Worm (Caenorhabditis elegans) whole organism, young adult: Measurements from ENCODE around the gene ZK1307.3.

Source experiments
- B0019.2 ChIP-seq: fragments of 200-800 bp; sonication (Bioruptor generic); conservative IDR thresholded peaks from 2 replicates; pipeline ENCODE4 v1.3.6; 2022; ENCODE audit warnings: missing genetic modification reagents, missing genetic modification characterization, missing compliant biosample characterization
- B0035.1 ChIP-seq: sonication (generic microtip); optimal IDR thresholded peaks from 2 replicates; lab custom pipeline; 2016; ENCODE audit warnings: missing genetic modification characterization, mild to moderate bottlenecking, missing compliant biosample characterization, missing genotype, missing genetic modification reagents
- B0336.3 ChIP-seq: fragments of 200-800 bp; sonication (Bioruptor generic); IDR thresholded peaks from 2 replicates; pipeline ENCODE4 v1.3.6; 2022; ENCODE audit warnings: missing genetic modification characterization, missing compliant biosample characterization
- F10E7.11 ChIP-seq: sonication (generic microtip); optimal IDR thresholded peaks from 2 replicates; lab custom pipeline; 2017; ENCODE audit warnings: mild to moderate bottlenecking, missing genetic modification characterization, moderate library complexity, missing compliant biosample characterization
- F37B4.10 ChIP-seq: fragments of 200-800 bp; sonication (Bioruptor generic); IDR thresholded peaks from 2 replicates; pipeline ENCODE4 v1.3.6; 2022; ENCODE audit warnings: missing genetic modification characterization, missing compliant biosample characterization
- F52B5.7 ChIP-seq: sonication (generic microtip); optimal IDR thresholded peaks from 2 replicates; lab custom pipeline; 2016; ENCODE audit warnings: mild to moderate bottlenecking, missing genetic modification characterization, missing compliant biosample characterization
- F55B11.4 ChIP-seq: sonication (generic microtip); optimal IDR thresholded peaks from 2 replicates; lab custom pipeline; 2016; ENCODE audit warnings: missing compliant biosample characterization, missing genetic modification characterization, borderline replicate concordance; ENCODE audit not compliant: insufficient read depth
- F57C9.4 ChIP-seq: sonication (generic microtip); optimal IDR thresholded peaks from 2 replicates; lab custom pipeline; 2017; ENCODE audit warnings: mild to moderate bottlenecking, missing genetic modification characterization, missing compliant biosample characterization
- T07F8.4 ChIP-seq: sonication (generic microtip); optimal IDR thresholded peaks from 2 replicates; lab custom pipeline; 2016; ENCODE audit warnings: mild to moderate bottlenecking, missing genetic modification characterization, moderate library complexity, missing compliant biosample characterization
- Y53G8AR.9 ChIP-seq: fragments of 200-800 bp; sonication (Bioruptor generic); conservative IDR thresholded peaks from 2 replicates; pipeline ENCODE4 v1.3.6; 2022; ENCODE audit warnings: missing genetic modification reagents, missing genetic modification characterization, missing compliant biosample characterization
- Y95B8A.8 ChIP-seq: fragments of 200-800 bp; sonication (Bioruptor generic); IDR thresholded peaks from 2 replicates; pipeline ENCODE4 v1.3.6; 2022; ENCODE audit warnings: missing genetic modification reagents, missing genetic modification characterization, missing compliant biosample characterization
- ZK185.1 ChIP-seq: sonication (generic microtip); optimal IDR thresholded peaks from 2 replicates; lab custom pipeline; 2016; ENCODE audit warnings: mild to moderate bottlenecking, missing genetic modification characterization, missing compliant biosample characterization; ENCODE audit not compliant: poor library complexity, severe bottlenecking
- akir-1 ChIP-seq: fragments of 200-800 bp; sonication (Bioruptor generic); optimal IDR thresholded peaks from 2 replicates; lab custom pipeline; 2018; ENCODE audit warnings: mild to moderate bottlenecking, missing genetic modification characterization, moderate library complexity, missing compliant biosample characterization
- ama-1 ChIP-seq, 3 experiments: fragments of 150-350 bp in 1 of 3; sonication (generic microtip) in 2 of 3; optimal IDR thresholded peaks; 2 replicates each; lab custom pipeline; 2014 to 2018; ENCODE audit warnings: missing biosample characterization in 2 of 3, missing genetic modification characterization in 2 of 3, missing genetic modification reagents in 2 of 3
- ccch-3 ChIP-seq: fragments of 200-800 bp; sonication (Bioruptor generic); optimal IDR thresholded peaks from 2 replicates; lab custom pipeline; 2018; ENCODE audit warnings: mild to moderate bottlenecking, missing genetic modification characterization, missing compliant biosample characterization
- cebp-1 ChIP-seq, 2 experiments: fragments of 200-800 bp in 1 of 2; sonication (Bioruptor generic) in 1 of 2; sonication (generic microtip) in 1 of 2; IDR thresholded peaks in 1 of 2; optimal IDR thresholded peaks in 1 of 2; 2 replicates each; pipeline versions ENCODE4 v1.3.6 to Lab custom; 2017 to 2022; ENCODE audit warnings: missing compliant biosample characterization in 2 of 2, missing genetic modification characterization in 2 of 2, mild to moderate bottlenecking in 1 of 2, missing genetic modification reagents in 1 of 2, moderate library complexity in 1 of 2
- ceh-100 ChIP-seq: fragments of 200-800 bp; sonication (Bioruptor generic); IDR thresholded peaks from 2 replicates; pipeline ENCODE4 v1.3.6; 2022; ENCODE audit warnings: missing genetic modification reagents, missing genetic modification characterization, missing compliant biosample characterization
- ceh-40 ChIP-seq: fragments of 200-800 bp; sonication (Bioruptor generic); IDR thresholded peaks from 2 replicates; pipeline ENCODE4 v1.3.6; 2022; ENCODE audit warnings: missing genetic modification characterization, missing compliant biosample characterization
- chd-7 ChIP-seq: sonication (generic microtip); optimal IDR thresholded peaks from 2 replicates; lab custom pipeline; 2016; ENCODE audit warnings: mild to moderate bottlenecking, missing genetic modification characterization, moderate library complexity, missing compliant biosample characterization
- die-1 ChIP-seq: sonication (generic microtip); optimal IDR thresholded peaks from 2 replicates; lab custom pipeline; 2016; ENCODE audit warnings: missing genotype, mild to moderate bottlenecking, missing genetic modification characterization, missing compliant biosample characterization
- efl-1 ChIP-seq: fragments of 150-350 bp; optimal IDR thresholded peaks from 2 replicates; lab custom pipeline; 2014; ENCODE audit warnings: missing biosample characterization, missing genetic modification reagents, missing genetic modification characterization
- egrh-3 ChIP-seq: fragments of 200-800 bp; sonication (Bioruptor generic); IDR thresholded peaks from 2 replicates; pipeline ENCODE4 v1.3.6; 2022; ENCODE audit warnings: missing genetic modification reagents, missing genetic modification characterization, missing compliant biosample characterization
- ekl-4 ChIP-seq: fragments of 200-800 bp; sonication (Bioruptor generic); IDR thresholded peaks from 2 replicates; pipeline ENCODE4 v1.3.6; 2022; ENCODE audit warnings: missing genetic modification reagents, missing genetic modification characterization, missing compliant biosample characterization
- him-1 ChIP-seq: sonication (generic microtip); optimal IDR thresholded peaks from 2 replicates; lab custom pipeline; 2016; ENCODE audit warnings: missing genotype, missing genetic modification reagents, missing genetic modification characterization, missing compliant biosample characterization
- hmg-20 ChIP-seq: fragments of 200-800 bp; sonication (Bioruptor generic); IDR thresholded peaks from 2 replicates; pipeline ENCODE4 v1.3.6; 2022; ENCODE audit warnings: missing genetic modification reagents, missing genetic modification characterization, missing compliant biosample characterization
- hsf-1 ChIP-seq: fragments of 200-800 bp; sonication (Bioruptor generic); IDR thresholded peaks from 2 replicates; pipeline ENCODE4 v1.3.6; 2022; ENCODE audit warnings: missing genetic modification reagents, missing genetic modification characterization, missing compliant biosample characterization
- let-526 ChIP-seq: fragments of 200-800 bp; sonication (Bioruptor generic); IDR thresholded peaks from 2 replicates; pipeline ENCODE4 v1.3.6; 2022; ENCODE audit warnings: missing genetic modification reagents, missing genetic modification characterization, missing compliant biosample characterization
- let-607 ChIP-seq, 2 experiments: fragments of 200-800 bp in 1 of 2; sonication (Bioruptor generic) in 1 of 2; sonication (generic microtip) in 1 of 2; optimal IDR thresholded peaks; 2 replicates each; lab custom pipeline; 2016 to 2018; ENCODE audit warnings: mild to moderate bottlenecking in 2 of 2, missing compliant biosample characterization in 2 of 2, missing genetic modification characterization in 2 of 2, moderate library complexity in 2 of 2, missing genotype in 1 of 2
- lin-26 ChIP-seq: fragments of 200-800 bp; sonication (Bioruptor generic); IDR thresholded peaks from 2 replicates; pipeline ENCODE4 v1.3.6; 2022; ENCODE audit warnings: missing genetic modification reagents, missing genetic modification characterization, missing compliant biosample characterization
- lir-1 ChIP-seq: fragments of 200-800 bp; sonication (Bioruptor generic); conservative IDR thresholded peaks from 2 replicates; pipeline ENCODE4 v1.3.6; 2022; ENCODE audit warnings: missing genetic modification reagents, missing genetic modification characterization, missing compliant biosample characterization
- madf-10 ChIP-seq: sonication (generic microtip); optimal IDR thresholded peaks from 2 replicates; lab custom pipeline; 2016; ENCODE audit warnings: mild to moderate bottlenecking, missing genetic modification characterization, missing compliant biosample characterization
- madf-3 ChIP-seq: fragments of 200-800 bp; sonication (Bioruptor generic); IDR thresholded peaks from 2 replicates; pipeline ENCODE4 v1.3.6; 2022; ENCODE audit warnings: missing genetic modification reagents, missing genetic modification characterization, missing compliant biosample characterization
- mes-4 ChIP-seq: sonication (generic microtip); optimal IDR thresholded peaks from 2 replicates; lab custom pipeline; 2016; ENCODE audit warnings: missing genotype, missing genetic modification characterization, missing compliant biosample characterization
- nfya-1 ChIP-seq: sonication (generic microtip); optimal IDR thresholded peaks from 2 replicates; lab custom pipeline; 2017; ENCODE audit warnings: antibody characterized with exemption, missing compliant biosample characterization, missing genetic modification characterization, borderline replicate concordance; ENCODE audit not compliant: insufficient read depth
- nfyb-1 ChIP-seq: fragments of 200-800 bp; sonication (Bioruptor generic); IDR thresholded peaks from 2 replicates; pipeline ENCODE4 v1.3.6; 2022; ENCODE audit warnings: missing genetic modification reagents, missing genetic modification characterization, missing compliant biosample characterization
- nhr-80 ChIP-seq: sonication (generic microtip); optimal IDR thresholded peaks from 2 replicates; lab custom pipeline; 2016; ENCODE audit warnings: missing genetic modification characterization, missing compliant biosample characterization
- pbrm-1 ChIP-seq: fragments of 200-800 bp; sonication (Bioruptor generic); IDR thresholded peaks from 2 replicates; pipeline ENCODE4 v1.3.6; 2022; ENCODE audit warnings: missing genetic modification reagents, missing genetic modification characterization, missing compliant biosample characterization
- pha-4 ChIP-seq: fragments of 150-350 bp; sonication (generic microtip); optimal IDR thresholded peaks from 2 replicates; lab custom pipeline; 2014; ENCODE audit warnings: missing biosample characterization, missing genetic modification reagents, missing genetic modification characterization
- rcor-1 ChIP-seq: fragments of 200-800 bp; sonication (Bioruptor generic); IDR thresholded peaks from 2 replicates; pipeline ENCODE4 v1.3.6; 2022; ENCODE audit warnings: missing genetic modification reagents, missing genetic modification characterization, missing compliant biosample characterization
- sea-2 ChIP-seq: fragments of 200-800 bp; sonication (Bioruptor generic); IDR thresholded peaks from 2 replicates; pipeline ENCODE4 v1.3.6; 2022; ENCODE audit warnings: missing genetic modification characterization, missing compliant biosample characterization
- snpc-1.3 ChIP-seq: sonication (generic microtip); optimal IDR thresholded peaks from 2 replicates; lab custom pipeline; 2017; ENCODE audit warnings: missing genetic modification characterization, mild to moderate bottlenecking, missing compliant biosample characterization, antibody characterized with exemption, moderate library complexity, missing genotype, missing genetic modification reagents; ENCODE audit not compliant: insufficient read depth
- zim-3 ChIP-seq: sonication (generic microtip); optimal IDR thresholded peaks from 2 replicates; lab custom pipeline; 2017; ENCODE audit warnings: mild to moderate bottlenecking, missing genetic modification characterization, moderate library complexity, missing compliant biosample characterization

Gene ZK1307.3

ce11 chrII:9618759-9619158 lies 34.1 kb downstream of the ZK1307.3 start:
- TF ChIP-seq Y95B8A.8 (GFP tag; lab: Robert Waterston, UW) (0 out of 2 replicates have a peak, but pooled peaks have one; percentile 5), F55B11.4 (tag; lab: Kevin White, UChicago) (no peak), T07F8.4 (tag; lab: Kevin White, UChicago) (no peak), ZK185.1 (peak; percentile 37), ccch-3 (no peak), madf-10 (tag; lab: Kevin White, UChicago) (no peak), snpc-1.3 (no peak), F10E7.11 (tag; lab: Kevin White, UChicago) (peak; percentile 6), zim-3 (tag; lab: Kevin White, UChicago) (peak; percentile 36), madf-3 (GFP tag; lab: Robert Waterston, UW) (no peak), let-526 (peak; percentile 16; the same call in 1 of the 2 replicates), cebp-1 (GFP tag; IDR thresholded peaks at IDR 0.05; lab: Robert Waterston, UW) (peak; percentile 75), cebp-1 (tag; optimal IDR thresholded peaks at IDR 0.05; lab: Kevin White, UChicago) (peak; percentile 75)
- TF ChIP-seq, all 124 proteins: peak for 6

DNA sequence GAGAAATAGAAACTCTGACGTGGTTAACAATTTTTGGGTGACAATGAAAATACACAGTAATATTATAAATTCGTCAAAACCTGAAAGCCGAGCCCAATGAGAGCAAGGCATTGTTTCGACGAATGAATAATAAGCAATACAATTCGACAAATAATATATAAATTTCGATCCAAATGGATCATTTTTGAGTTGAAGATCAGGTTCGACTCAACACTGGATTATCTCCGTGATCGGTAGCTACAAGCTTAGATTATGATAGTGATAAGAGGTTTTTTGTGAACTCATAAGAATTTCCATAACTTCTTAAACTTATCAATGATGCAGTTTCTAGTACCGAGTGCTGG lies 34.9 kb downstream of the ZK1307.3 start:
- TF ChIP-seq rcor-1 (peak; percentile 37; the same call in 1 of the 2 replicates), nhr-80 (tag; lab: Kevin White, UChicago) (peak; percentile 15), ZK185.1 (peak; percentile 37), ekl-4 (GFP tag; lab: Robert Waterston, UW) (no peak), egrh-3 (GFP tag; lab: Robert Waterston, UW) (no peak), hmg-20 (GFP tag; lab: Robert Waterston, UW) (no peak), cebp-1 (GFP tag; IDR thresholded peaks at IDR 0.05; lab: Robert Waterston, UW) (0 out of 2 replicates have a peak, but pooled peaks have one; percentile 21), cebp-1 (tag; optimal IDR thresholded peaks at IDR 0.05; lab: Kevin White, UChicago) (no peak), lin-26 (GFP tag; lab: Robert Waterston, UW) (0 out of 2 replicates have a peak, but pooled peaks have one; percentile 19), madf-10 (tag; lab: Kevin White, UChicago) (peak; percentile 21), pbrm-1 (GFP tag; lab: Robert Waterston, UW) (peak; percentile 10; the same call in 1 of the 2 replicates), lir-1 (no peak), ama-1 (optimal IDR thresholded peaks at IDR 0.05; lab: Kevin White, UChicago) (no peak), ama-1 (GFP tag; optimal IDR thresholded peaks at IDR 0.05; lab: Kevin White, UChicago) (peak in 1 of 2 experiments; percentile 17), F37B4.10 (0 out of 2 replicates have a peak, but pooled peaks have one; percentile 40), Y53G8AR.9 (GFP tag; lab: Robert Waterston, UW) (0 out of 2 replicates have a peak, but pooled peaks have one; percentile 5), ceh-100 (GFP tag; lab: Robert Waterston, UW) (no peak), let-607 (tag; optimal IDR thresholded peaks at IDR 0.05; lab: Kevin White, UChicago) (peak in 1 of 2 experiments; percentile 8)

- no peak for TF ChIP-seq pha-4
- TF ChIP-seq hmg-20 (GFP tag; lab: Robert Waterston, UW), result no peak
- no peak for TF ChIP-seq die-1
- TF ChIP-seq akir-1, result no peak
- no peak; the same call in 1 of the 2 replicates for TF ChIP-seq pbrm-1 (GFP tag; lab: Robert Waterston, UW)
- no peak for TF ChIP-seq mes-4 (tag; lab: Kevin White, UChicago)
- TF ChIP-seq chd-7 (tag; lab: Kevin White, UChicago), result no peak
- peak; percentile 22 for TF ChIP-seq F52B5.7 (tag; lab: Kevin White, UChicago)
- TF ChIP-seq F57C9.4 (tag; lab: Kevin White, UChicago), result no peak
- TF ChIP-seq B0336.3 (GFP tag; lab: Robert Waterston, UW), result peak; percentile 76
- peak; percentile 23 for TF ChIP-seq him-1 (tag; lab: Kevin White, UChicago)
- TF ChIP-seq nfya-1, result no peak
- no peak for TF ChIP-seq hsf-1 (GFP tag; lab: Robert Waterston, UW)
- no peak for TF ChIP-seq B0019.2 (GFP tag; lab: Robert Waterston, UW)
- TF ChIP-seq F10E7.11 (tag; lab: Kevin White, UChicago), result peak; percentile 61
- TF ChIP-seq nfyb-1, result 0 out of 2 replicates have a peak, but pooled peaks have one; percentile 35
- TF ChIP-seq B0035.1, result no peak
- no peak for TF ChIP-seq efl-1 (GFP tag; lab: Kevin White, UChicago)
- TF ChIP-seq F37B4.10, result no peak
- no peak for TF ChIP-seq sea-2 (GFP tag; lab: Robert Waterston, UW)
- no peak for TF ChIP-seq ceh-40
Measured at ce11 chrII:9617039-9617901, 35.5 kb downstream of the ZK1307.3 start, which contains the start of gene hal-3. Gene hal-3 (minus strand): TSS chrII:9617125.
